Fruit fly (Drosophila melanogaster) S2 (cell line): ENCODE measurements around the gene CG32302.
A peak's percentile ranks its signal among the peaks of the same experiment; 100 is the strongest.

Source experiments
- CG8478 ChIP-seq: fragments of >200 bp; optimal IDR thresholded peaks from 2 replicates; lab custom pipeline; 2018
- CTCF ChIP-seq, 2 experiments: fragments of >200 bp; optimal IDR thresholded peaks; 2 replicates each; lab custom pipeline; 2018

DNA sequence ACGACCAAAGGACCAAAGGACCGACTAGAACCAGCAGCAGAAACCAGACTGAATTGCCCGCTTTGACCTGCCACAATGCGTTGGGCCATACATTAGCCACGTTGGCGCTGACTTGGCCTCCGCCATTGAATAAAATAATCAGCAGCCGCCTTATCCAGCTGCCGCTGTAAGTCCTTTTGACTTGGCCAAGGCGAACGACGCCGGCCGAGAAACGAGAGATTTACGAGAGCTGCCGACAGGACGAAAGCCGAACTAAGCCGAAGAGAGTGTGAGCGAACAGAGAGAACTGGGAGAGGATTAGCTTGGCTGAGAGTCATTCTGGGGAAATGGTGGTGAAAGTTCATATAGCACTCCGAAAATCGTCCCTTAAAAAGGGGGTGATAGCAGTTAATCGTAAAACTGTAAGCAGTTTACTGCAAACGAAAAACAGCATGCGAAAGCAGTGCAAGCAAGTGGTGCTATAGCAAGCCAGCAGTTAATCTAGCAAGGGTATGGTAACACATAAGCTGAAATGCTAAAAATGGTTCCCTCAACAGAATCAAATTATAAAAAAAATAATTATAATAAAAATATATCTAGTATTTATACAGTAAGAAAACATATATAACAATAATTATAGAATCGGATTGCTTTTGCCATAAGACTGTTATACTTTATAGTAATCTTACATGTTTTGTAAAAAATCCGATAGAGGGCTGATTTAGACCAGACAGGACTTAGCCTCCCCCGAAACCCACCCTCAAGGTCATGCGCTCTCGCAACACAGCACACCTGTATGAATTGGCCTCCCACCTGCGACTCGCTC lies 40.1 kb upstream of the CG32302 start:
- TF ChIP-seq CG8478 (lab: Kevin White, UChicago), result no peak
- TF ChIP-seq CTCF (optimal IDR thresholded peaks at IDR 0.05; lab: Kevin White, UChicago), result peak; percentile 40 to 61
